Fruit fly (Drosophila melanogaster) whole organism, embryonic: Measurements from ENCODE around the gene Cyp313a1.
A peak's percentile ranks its signal among the peaks of the same experiment; 100 is the strongest.

Experiments
- Atf-2 ChIP-seq: fragments of 200-800 bp; sonication (Bioruptor generic); optimal IDR thresholded peaks from 2 replicates; lab custom pipeline; 2016; ENCODE audit warnings: missing biosample characterization, missing genetic modification characterization
- Atf6 ChIP-seq: fragments of 200-800 bp; sonication (Bioruptor generic); IDR thresholded peaks from 2 replicates; pipeline ENCODE4 v1.3.6; 2022; ENCODE audit warnings: missing biosample characterization, missing genetic modification characterization
- B-H1 ChIP-seq: fragments of 200-800 bp; sonication (Bioruptor generic); IDR thresholded peaks from 3 replicates; pipeline ENCODE4 v1.3.6; 2022; ENCODE audit warnings: missing biosample characterization, missing genetic modification characterization
- BtbVII ChIP-seq: fragments of 200-800 bp; sonication (Bioruptor generic); optimal IDR thresholded peaks from 3 replicates; lab custom pipeline; 2017; ENCODE audit warnings: missing biosample characterization, mild to moderate bottlenecking, missing genetic modification characterization
- CG10366 ChIP-seq: fragments of 200-800 bp; sonication (Bioruptor generic); IDR thresholded peaks from 2 replicates; pipeline ENCODE4 v1.3.6; 2022; ENCODE audit warnings: missing biosample characterization, missing genetic modification characterization
- CG10462 ChIP-seq: fragments of 200-800 bp; sonication (Bioruptor generic); optimal IDR thresholded peaks from 2 replicates; lab custom pipeline; 2016; ENCODE audit warnings: missing biosample characterization, missing genetic modification characterization
- CG10565 ChIP-seq: fragments of 200-800 bp; sonication (Bioruptor generic); optimal IDR thresholded peaks from 3 replicates; lab custom pipeline; 2016; ENCODE audit warnings: missing biosample characterization, mild to moderate bottlenecking, missing genetic modification characterization
- CG10979 ChIP-seq: fragments of 200-800 bp; sonication (Bioruptor generic); optimal IDR thresholded peaks from 2 replicates; lab custom pipeline; 2018; ENCODE audit warnings: missing biosample characterization, mild to moderate bottlenecking, missing genetic modification characterization, moderate library complexity
- CG11398 ChIP-seq: fragments of 200-800 bp; sonication (Bioruptor generic); optimal IDR thresholded peaks from 2 replicates; lab custom pipeline; 2016; ENCODE audit warnings: missing biosample characterization, missing genetic modification characterization
- CG12155 ChIP-seq: fragments of 200-800 bp; sonication (Bioruptor generic); optimal IDR thresholded peaks from 3 replicates; lab custom pipeline; 2016; ENCODE audit warnings: missing biosample characterization, missing genetic modification characterization
- CG13424 ChIP-seq: fragments of 200-800 bp; sonication (Bioruptor generic); optimal IDR thresholded peaks from 2 replicates; lab custom pipeline; 2019; ENCODE audit warnings: missing biosample characterization, mild to moderate bottlenecking, missing genetic modification characterization, moderate library complexity
- CG15073 ChIP-seq: fragments of 200-800 bp; sonication (Bioruptor generic); optimal IDR thresholded peaks from 2 replicates; lab custom pipeline; 2016; ENCODE audit warnings: missing biosample characterization, missing genetic modification characterization
- CG15479 ChIP-seq: fragments of 200-800 bp; sonication (Bioruptor generic); optimal IDR thresholded peaks from 3 replicates; lab custom pipeline; 2019; ENCODE audit warnings: missing biosample characterization, mild to moderate bottlenecking, missing genetic modification characterization, moderate library complexity
- CG15601 ChIP-seq: fragments of 200-800 bp; sonication (Bioruptor generic); optimal IDR thresholded peaks from 3 replicates; lab custom pipeline; 2019; ENCODE audit warnings: missing biosample characterization, mild to moderate bottlenecking, missing genetic modification characterization, moderate library complexity
- CG17385 ChIP-seq: fragments of 200-800 bp; sonication (Bioruptor generic); optimal IDR thresholded peaks from 3 replicates; lab custom pipeline; 2018; ENCODE audit warnings: missing biosample characterization, mild to moderate bottlenecking, missing genetic modification characterization
- CG18764 ChIP-seq: fragments of 200-800 bp; sonication (Bioruptor generic); optimal IDR thresholded peaks from 3 replicates; lab custom pipeline; 2016; ENCODE audit warnings: missing biosample characterization, missing genetic modification characterization
- CG3163 ChIP-seq: fragments of 200-800 bp; sonication (Bioruptor generic); optimal IDR thresholded peaks from 3 replicates; lab custom pipeline; 2016; ENCODE audit warnings: missing biosample characterization, missing genetic modification characterization
- CG3838 ChIP-seq: fragments of 200-800 bp; sonication (Bioruptor generic); optimal IDR thresholded peaks from 3 replicates; lab custom pipeline; 2016; ENCODE audit warnings: missing biosample characterization, missing genetic modification characterization
- CG42726 ChIP-seq: fragments of 200-800 bp; sonication (Bioruptor generic); IDR thresholded peaks from 2 replicates; pipeline ENCODE4 v1.3.6; 2022; ENCODE audit warnings: missing biosample characterization, missing genetic modification characterization; ENCODE audit not compliant: partially characterized antibody
- CG4328 ChIP-seq: fragments of 200-800 bp; sonication (Bioruptor generic); optimal IDR thresholded peaks from 3 replicates; lab custom pipeline; 2017; ENCODE audit warnings: missing biosample characterization, missing genetic modification reagents, missing genetic modification characterization
- CG4404 ChIP-seq: fragments of 200-800 bp; sonication (Bioruptor generic); IDR thresholded peaks from 2 replicates; pipeline ENCODE4 v1.3.6; 2022; ENCODE audit warnings: missing biosample characterization, missing genetic modification characterization
- CG8478 ChIP-seq: fragments of >200 bp; optimal IDR thresholded peaks from 2 replicates; lab custom pipeline; 2018
- CG9876 ChIP-seq: fragments of 200-800 bp; sonication (Bioruptor generic); optimal IDR thresholded peaks from 2 replicates; lab custom pipeline; 2016; ENCODE audit warnings: missing biosample characterization, missing genetic modification characterization
- Camta ChIP-seq: fragments of 200-800 bp; sonication (Bioruptor generic); optimal IDR thresholded peaks from 2 replicates; lab custom pipeline; 2016; ENCODE audit warnings: missing biosample characterization, missing genetic modification characterization
- Dll ChIP-seq: fragments of 200-800 bp; sonication (Bioruptor generic); IDR thresholded peaks from 4 replicates; pipeline ENCODE4 v1.3.6; 2022; ENCODE audit warnings: missing biosample characterization, missing genetic modification characterization; ENCODE audit not compliant: partially characterized antibody
- Drgx ChIP-seq: fragments of 200-800 bp; sonication (Bioruptor generic); IDR thresholded peaks from 2 replicates; pipeline ENCODE4 v1.3.6; 2022; ENCODE audit warnings: missing biosample characterization, missing genetic modification characterization
- GATAe ChIP-seq: fragments of 200-800 bp; sonication (Bioruptor generic); conservative IDR thresholded peaks from 2 replicates; pipeline ENCODE4 v1.3.6; 2022; ENCODE audit warnings: missing biosample characterization, missing genetic modification characterization
- H15 ChIP-seq: fragments of 200-800 bp; sonication (Bioruptor generic); IDR thresholded peaks from 3 replicates; pipeline ENCODE4 v1.3.6; 2022; ENCODE audit warnings: missing biosample characterization, missing genetic modification characterization
- HLHmδ ChIP-seq: fragments of 200-800 bp; sonication (Bioruptor generic); optimal IDR thresholded peaks from 2 replicates; lab custom pipeline; 2018; ENCODE audit warnings: missing biosample characterization, mild to moderate bottlenecking, missing genetic modification characterization, moderate library complexity
- Hr78 ChIP-seq, 2 experiments: fragments of 200-800 bp in 1 of 2; fragments of >200 bp in 1 of 2; sonication (Bioruptor generic) in 1 of 2; optimal IDR thresholded peaks; 2 replicates each; lab custom pipeline; 2017 to 2019; ENCODE audit warnings: missing biosample characterization in 2 of 2, missing genetic modification characterization in 2 of 2, mild to moderate bottlenecking in 1 of 2, moderate library complexity in 1 of 2
- Lim3 ChIP-seq: fragments of 200-800 bp; sonication (Bioruptor generic); IDR thresholded peaks from 2 replicates; pipeline ENCODE4 v1.3.6; 2022; ENCODE audit warnings: missing biosample characterization, missing genetic modification characterization
- Mad ChIP-seq: fragments of 200-800 bp; sonication (Bioruptor generic); optimal IDR thresholded peaks from 2 replicates; lab custom pipeline; 2016; ENCODE audit warnings: missing biosample characterization, missing genetic modification characterization
- Oli ChIP-seq: fragments of 200-800 bp; sonication (Bioruptor generic); optimal IDR thresholded peaks from 2 replicates; lab custom pipeline; 2018; ENCODE audit warnings: missing biosample characterization, mild to moderate bottlenecking, missing genetic modification characterization, moderate library complexity
- Poxn ChIP-seq: fragments of 200-800 bp; sonication (Bioruptor generic); IDR thresholded peaks from 2 replicates; pipeline ENCODE4 v1.3.6; 2022; ENCODE audit warnings: missing biosample characterization, missing genetic modification characterization
- Ravus ChIP-seq: fragments of 200-800 bp; sonication (Bioruptor generic); IDR thresholded peaks from 2 replicates; pipeline ENCODE4 v1.3.6; 2022; ENCODE audit warnings: missing biosample characterization, missing genetic modification characterization
- Side ChIP-seq: fragments of 200-800 bp; sonication (Bioruptor generic); optimal IDR thresholded peaks from 2 replicates; lab custom pipeline; 2016; ENCODE audit warnings: missing biosample characterization, missing genetic modification characterization
- Sry-δ ChIP-seq: fragments of 200-800 bp; sonication (Bioruptor generic); optimal IDR thresholded peaks from 2 replicates; lab custom pipeline; 2016; ENCODE audit warnings: missing biosample characterization, missing genetic modification characterization
- Taf1 ChIP-seq: fragments of 200-800 bp; sonication (Bioruptor generic); IDR thresholded peaks from 2 replicates; pipeline ENCODE4 v1.3.6; 2022; ENCODE audit warnings: missing biosample characterization, missing genetic modification characterization
- bsh ChIP-seq, 2 experiments: fragments of 200-800 bp; sonication (Bioruptor generic); optimal IDR thresholded peaks; 2 replicates each; lab custom pipeline; 2017 to 2018; ENCODE audit warnings: mild to moderate bottlenecking in 2 of 2, missing biosample characterization in 2 of 2, missing genetic modification characterization in 2 of 2, moderate library complexity in 1 of 2
- gsb ChIP-seq: fragments of 200-800 bp; sonication (Bioruptor generic); IDR thresholded peaks from 2 replicates; pipeline ENCODE4 v1.3.6; 2022; ENCODE audit warnings: missing biosample characterization, missing genetic modification characterization
- h ChIP-seq: fragments of >200 bp; optimal IDR thresholded peaks from 2 replicates; lab custom pipeline; 2017
- lov ChIP-seq, 2 experiments: fragments of 200-800 bp in 1 of 2; fragments of >200 bp in 1 of 2; sonication (Bioruptor generic) in 1 of 2; IDR thresholded peaks in 1 of 2; optimal IDR thresholded peaks in 1 of 2; 2 replicates in 1 of 2; 3 replicates in 1 of 2; pipeline versions ENCODE4 v1.3.6 to Lab custom; 2017 to 2022; ENCODE audit warnings: missing biosample characterization in 1 of 2, missing genetic modification characterization in 1 of 2
- luna ChIP-seq: fragments of 200-800 bp; sonication (Bioruptor generic); optimal IDR thresholded peaks from 2 replicates; lab custom pipeline; 2016; ENCODE audit warnings: missing biosample characterization, missing genetic modification characterization
- oc ChIP-seq: fragments of 200-800 bp; sonication (Bioruptor generic); optimal IDR thresholded peaks from 2 replicates; lab custom pipeline; 2018; ENCODE audit warnings: missing biosample characterization, mild to moderate bottlenecking, missing genetic modification characterization, moderate library complexity
- otp ChIP-seq: fragments of 200-800 bp; sonication (Bioruptor generic); IDR thresholded peaks from 3 replicates; pipeline ENCODE4, ENCODE4 v1.3.6; 2022; ENCODE audit warnings: missing biosample characterization, missing genetic modification characterization
- pb ChIP-seq: fragments of 200-800 bp; sonication (Bioruptor generic); optimal IDR thresholded peaks from 3 replicates; lab custom pipeline; 2016; ENCODE audit warnings: missing biosample characterization, missing genetic modification characterization
- pros ChIP-seq: fragments of 200-800 bp; sonication (Bioruptor generic); optimal IDR thresholded peaks from 3 replicates; lab custom pipeline; 2019; ENCODE audit warnings: missing biosample characterization, mild to moderate bottlenecking, missing genetic modification characterization, moderate library complexity
- ranshi ChIP-seq: fragments of 200-800 bp; sonication (Bioruptor generic); IDR thresholded peaks from 2 replicates; pipeline ENCODE4 v1.3.6; 2022; ENCODE audit warnings: missing biosample characterization, missing genetic modification characterization
- sd ChIP-seq: fragments of 200-800 bp; sonication (Bioruptor generic); optimal IDR thresholded peaks from 3 replicates; lab custom pipeline; 2018; ENCODE audit warnings: missing biosample characterization, mild to moderate bottlenecking, missing genetic modification characterization, moderate library complexity
- sisA ChIP-seq: fragments of 200-800 bp; sonication (Bioruptor generic); IDR thresholded peaks from 2 replicates; pipeline ENCODE4 v1.3.6; 2022; ENCODE audit warnings: missing biosample characterization, missing genetic modification characterization
- tio ChIP-seq: fragments of 200-800 bp; sonication (Bioruptor generic); optimal IDR thresholded peaks from 2 replicates; lab custom pipeline; 2017; ENCODE audit warnings: missing biosample characterization, missing genetic modification characterization, inconsistent platforms

The Cyp313a1 gene

dm6 chr3R:14476273-14476672 is 44.6 kb upstream of the Cyp313a1 start (continued):
- TF ChIP-seq Dll (GFP tag; lab: Robert Waterston, UW): no peak
- no peak for TF ChIP-seq CG12155 (GFP tag; lab: Kevin White, UChicago)
- TF ChIP-seq CG15073 (GFP tag; lab: Kevin White, UChicago): no peak
- peak; percentile 71 for TF ChIP-seq gsb
- TF ChIP-seq Atf-2 (GFP tag; lab: Kevin White, UChicago): peak; percentile 55
- peak; percentile 17; the same call in 1 of the 2 replicates for TF ChIP-seq Lim3 (GFP tag; lab: Robert Waterston, UW)
- no peak for TF ChIP-seq pros (GFP tag; lab: Kevin White, UChicago)
- TF ChIP-seq luna (GFP tag; lab: Kevin White, UChicago): no peak
- TF ChIP-seq CG3163 (GFP tag; lab: Kevin White, UChicago): peak; percentile 40
- peak; percentile 68 for TF ChIP-seq ranshi (GFP tag; lab: Robert Waterston, UW)
- peak; percentile 58; the same call in 1 of the 3 replicates for TF ChIP-seq otp (GFP tag; lab: Robert Waterston, UW)
- TF ChIP-seq CG10462: peak; percentile 11
- TF ChIP-seq CG11398: peak; percentile 40
- TF ChIP-seq lov (optimal IDR thresholded peaks at IDR 0.05; lab: Kevin White, UChicago): no peak
- TF ChIP-seq lov (GFP tag; IDR thresholded peaks at IDR 0.05; lab: Robert Waterston, UW): 0 out of 3 replicates have a peak, but pooled peaks have one; percentile 49
- peak; percentile 58 for TF ChIP-seq oc (tag; lab: Kevin White, UChicago)
- no peak for TF ChIP-seq sd (tag; lab: Kevin White, UChicago)
- TF ChIP-seq h (lab: Kevin White, UChicago): no peak
- TF ChIP-seq CG18764 (GFP tag; lab: Kevin White, UChicago): peak; percentile 32
- TF ChIP-seq CG10565 (GFP tag; lab: Kevin White, UChicago): no peak
- no peak for TF ChIP-seq CG3838 (GFP tag; lab: Kevin White, UChicago)
- peak; percentile 78 for TF ChIP-seq B-H1
- TF ChIP-seq Side (GFP tag; lab: Kevin White, UChicago): peak; percentile 49
- TF ChIP-seq pb: peak; percentile 55
- peak; percentile 51 for TF ChIP-seq CG10979 (tag; lab: Kevin White, UChicago)
- TF ChIP-seq Hr78 (GFP tag; optimal IDR thresholded peaks at IDR 0.05; lab: Kevin White, UChicago): no peak
- peak; percentile 25 for TF ChIP-seq Ravus (GFP tag; lab: Robert Waterston, UW)
- peak; percentile 55 for TF ChIP-seq CG17385 (GFP tag; lab: Kevin White, UChicago)
- peak; percentile 33; the same call in 1 of the 2 replicates for TF ChIP-seq Taf1
- TF ChIP-seq Atf6: peak; percentile 77
- peak; percentile 21 for TF ChIP-seq Sry-δ
- TF ChIP-seq HLHmδ (GFP tag; lab: Kevin White, UChicago): no peak
- peak; percentile 39 for TF ChIP-seq CG4404 (GFP tag; lab: Robert Waterston, UW)
- TF ChIP-seq CG9876 (GFP tag; lab: Kevin White, UChicago): peak; percentile 42
- TF ChIP-seq bsh (GFP tag; optimal IDR thresholded peaks at IDR 0.05; lab: Kevin White, UChicago): peak; percentile 39 to 46
- peak; percentile 54 for TF ChIP-seq tio (GFP tag; lab: Kevin White, UChicago)
- TF ChIP-seq BtbVII (GFP tag; lab: Kevin White, UChicago): peak; percentile 41
- TF ChIP-seq Mad (GFP tag; lab: Kevin White, UChicago): peak; percentile 52
- TF ChIP-seq Poxn (GFP tag; lab: Robert Waterston, UW): no peak
- TF ChIP-seq CG8478 (lab: Kevin White, UChicago): no peak
- TF ChIP-seq CG15601 (tag; lab: Kevin White, UChicago): no peak
- TF ChIP-seq Drgx: peak; percentile 94
- no peak for TF ChIP-seq GATAe (GFP tag; lab: Robert Waterston, UW)
- TF ChIP-seq CG13424 (tag; lab: Kevin White, UChicago): peak; percentile 64
- peak; percentile 67 for TF ChIP-seq CG10366 (GFP tag; lab: Robert Waterston, UW)
- peak; percentile 68; the same call in 2 of the 3 replicates for TF ChIP-seq H15
- TF ChIP-seq CG4328: no peak
- peak; percentile 34 for TF ChIP-seq Camta (GFP tag; lab: Kevin White, UChicago)
- no peak for TF ChIP-seq CG15479 (GFP tag; lab: Kevin White, UChicago)
- no peak for TF ChIP-seq CG42726 (GFP tag; lab: Robert Waterston, UW)
- peak; percentile 77 for TF ChIP-seq sisA (GFP tag; lab: Robert Waterston, UW)
- TF ChIP-seq Oli (tag; lab: Kevin White, UChicago): peak; percentile 72
